Worm (Caenorhabditis elegans) whole organism, L2 larva: ENCODE measurements around the gene F35F10.14.

Experiments
- C34F6.9 ChIP-seq: fragments of 150-350 bp; optimal IDR thresholded peaks from 2 replicates; lab custom pipeline; 2014; ENCODE audit warnings: missing biosample characterization, missing genetic modification characterization
- Y55F3AM.14 ChIP-seq: fragments of 200-800 bp; sonication (Bioruptor generic); optimal IDR thresholded peaks from 2 replicates; lab custom pipeline; 2018; ENCODE audit warnings: mild to moderate bottlenecking, missing genetic modification characterization, missing compliant biosample characterization
- aly-2 ChIP-seq: fragments of 150-350 bp; optimal IDR thresholded peaks from 2 replicates; lab custom pipeline; 2014; ENCODE audit warnings: missing biosample characterization, missing genetic modification characterization
- ama-1 ChIP-seq: fragments of 150-350 bp; optimal IDR thresholded peaks from 2 replicates; lab custom pipeline; 2018; ENCODE audit warnings: inconsistent platforms
- blmp-1 ChIP-seq: sonication (generic microtip); optimal IDR thresholded peaks from 2 replicates; lab custom pipeline; 2017; ENCODE audit warnings: missing genetic modification characterization, mild to moderate bottlenecking, missing compliant biosample characterization, antibody characterized with exemption, moderate library complexity; ENCODE audit not compliant: insufficient read depth
- ceh-16 ChIP-seq: fragments of 150-350 bp; optimal IDR thresholded peaks from 2 replicates; lab custom pipeline; 2014; ENCODE audit warnings: missing biosample characterization, missing genetic modification characterization
- ceh-82 ChIP-seq: fragments of 150-350 bp; optimal IDR thresholded peaks from 2 replicates; lab custom pipeline; 2014; ENCODE audit warnings: missing biosample characterization, missing genetic modification characterization
- crh-2 ChIP-seq: sonication (generic microtip); optimal IDR thresholded peaks from 2 replicates; lab custom pipeline; 2017; ENCODE audit warnings: missing biosample characterization, missing genetic modification characterization
- egl-27 ChIP-seq: sonication (generic microtip); optimal IDR thresholded peaks from 3 replicates; lab custom pipeline; 2017; ENCODE audit warnings: missing biosample characterization, missing genetic modification reagents, missing genetic modification characterization
- elt-3 ChIP-seq: sonication (generic microtip); optimal IDR thresholded peaks from 2 replicates; lab custom pipeline; 2017; ENCODE audit warnings: missing biosample characterization, missing genetic modification characterization
- gmeb-1 ChIP-seq: fragments of 150-350 bp; optimal IDR thresholded peaks from 2 replicates; lab custom pipeline; 2014; ENCODE audit warnings: missing biosample characterization, missing genetic modification characterization
- lin-39 ChIP-seq: fragments of 150-350 bp; optimal IDR thresholded peaks from 2 replicates; lab custom pipeline; 2014; ENCODE audit warnings: missing biosample characterization, missing genetic modification reagents, missing genetic modification characterization
- mdl-1 ChIP-seq, 2 experiments: fragments of 150-350 bp in 1 of 2; sonication (generic microtip) in 1 of 2; optimal IDR thresholded peaks; 2 replicates each; lab custom pipeline; 2017; ENCODE audit warnings: missing biosample characterization in 2 of 2, missing genetic modification characterization in 2 of 2
- nhr-12 ChIP-seq: fragments of 150-350 bp; optimal IDR thresholded peaks from 2 replicates; lab custom pipeline; 2014; ENCODE audit warnings: missing biosample characterization, missing genetic modification characterization
- nhr-129 ChIP-seq: fragments of 150-350 bp; optimal IDR thresholded peaks from 2 replicates; lab custom pipeline; 2014; ENCODE audit warnings: missing biosample characterization, missing genetic modification characterization
- nhr-23 ChIP-seq: fragments of 150-350 bp; optimal IDR thresholded peaks from 2 replicates; lab custom pipeline; 2014; ENCODE audit warnings: missing biosample characterization, missing genetic modification reagents, missing genetic modification characterization
- nhr-237 ChIP-seq: fragments of 150-350 bp; optimal IDR thresholded peaks from 2 replicates; lab custom pipeline; 2014; ENCODE audit warnings: missing biosample characterization, missing genetic modification characterization
- nhr-25 ChIP-seq: fragments of 150-350 bp; sonication (generic microtip); optimal IDR thresholded peaks from 3 replicates; lab custom pipeline; 2014; ENCODE audit warnings: missing biosample characterization, missing genetic modification characterization
- nhr-77 ChIP-seq: fragments of 150-350 bp; optimal IDR thresholded peaks from 2 replicates; lab custom pipeline; 2014; ENCODE audit warnings: missing biosample characterization, missing genetic modification characterization
- sem-4 ChIP-seq: fragments of 150-350 bp; optimal IDR thresholded peaks from 2 replicates; lab custom pipeline; 2014; ENCODE audit warnings: missing biosample characterization, missing genetic modification reagents, missing genetic modification characterization
- skn-1 ChIP-seq: sonication (generic microtip); optimal IDR thresholded peaks from 2 replicates; lab custom pipeline; 2017; ENCODE audit warnings: missing biosample characterization, missing genetic modification characterization
- sma-3 ChIP-seq: sonication (generic microtip); optimal IDR thresholded peaks from 2 replicates; lab custom pipeline; 2016; ENCODE audit warnings: missing genetic modification reagents, missing genetic modification characterization, missing compliant biosample characterization
- sma-9 ChIP-seq, 2 experiments: fragments of 150-350 bp in 1 of 2; sonication (generic microtip) in 1 of 2; optimal IDR thresholded peaks; 2 replicates each; lab custom pipeline; 2014 to 2016; ENCODE audit warnings: missing genetic modification characterization in 2 of 2, mild to moderate bottlenecking in 1 of 2, missing biosample characterization in 1 of 2, missing compliant biosample characterization in 1 of 2, missing genetic modification reagents in 1 of 2, moderate library complexity in 1 of 2
- unc-39 ChIP-seq: fragments of 150-350 bp; optimal IDR thresholded peaks from 2 replicates; lab custom pipeline; 2014; ENCODE audit warnings: missing biosample characterization, missing genetic modification characterization
- unc-55 ChIP-seq: fragments of 150-350 bp; sonication (generic microtip); optimal IDR thresholded peaks from 3 replicates; lab custom pipeline; 2014; ENCODE audit warnings: missing biosample characterization, missing genetic modification reagents, missing genetic modification characterization
- unc-62 ChIP-seq: fragments of 150-350 bp; optimal IDR thresholded peaks from 2 replicates; lab custom pipeline; 2014; ENCODE audit warnings: missing biosample characterization, missing genetic modification reagents, missing genetic modification characterization
- zag-1 ChIP-seq: fragments of 150-350 bp; optimal IDR thresholded peaks from 2 replicates; lab custom pipeline; 2014; ENCODE audit warnings: missing biosample characterization, missing genetic modification characterization
- ztf-1 ChIP-seq: fragments of 200-800 bp; sonication (Bioruptor generic); conservative IDR thresholded peaks from 2 replicates; pipeline ENCODE4 v1.3.6; 2022; ENCODE audit warnings: missing genetic modification characterization, missing compliant biosample characterization
- ztf-11 ChIP-seq: sonication (generic microtip); optimal IDR thresholded peaks from 2 replicates; lab custom pipeline; 2017; ENCODE audit warnings: missing biosample characterization, missing genetic modification characterization

Gene F35F10.14

DNA sequence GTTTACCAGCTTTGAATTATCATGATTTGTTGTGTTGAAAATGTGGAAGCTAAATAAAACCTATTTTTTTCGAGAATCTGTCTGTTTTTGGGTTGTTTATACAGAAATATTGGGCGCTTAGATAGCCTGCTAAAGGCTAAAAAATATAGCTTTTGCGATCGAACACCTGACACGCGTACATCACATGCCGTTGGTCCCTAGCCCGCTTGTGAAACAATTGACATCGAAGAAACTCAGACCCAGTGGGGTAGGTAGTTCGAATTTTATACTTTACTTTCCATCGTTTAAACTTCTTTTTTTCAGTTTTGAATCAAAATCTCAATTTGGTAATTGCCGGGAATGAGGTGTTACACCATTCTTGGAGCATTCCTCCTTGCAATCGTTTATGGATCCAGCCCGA, 19.1 kb upstream of the F35F10.14 start, which contains the start of gene C17B7.4:
C17B7.4 (plus strand) TSS at position 301 of the 400 bp plus-strand sequence.
- no peak for TF ChIP-seq ceh-16
- no peak for TF ChIP-seq nhr-237 (tag; lab: Kevin White, UChicago)
- no peak for TF ChIP-seq C34F6.9
- TF ChIP-seq mdl-1 (tag; optimal IDR thresholded peaks at IDR 0.05; lab: Kevin White, UChicago): no peak
- TF ChIP-seq crh-2 (tag; lab: Kevin White, UChicago): no peak
- TF ChIP-seq skn-1 (tag; lab: Kevin White, UChicago): no peak
- TF ChIP-seq ceh-82 (tag; lab: Kevin White, UChicago): no peak
- TF ChIP-seq ama-1 (lab: Kevin White, UChicago): no peak
- no peak for TF ChIP-seq Y55F3AM.14
- TF ChIP-seq sem-4: no peak
- TF ChIP-seq nhr-12 (tag; lab: Kevin White, UChicago): no peak
- TF ChIP-seq zag-1: no peak
- no peak for TF ChIP-seq egl-27 (tag; lab: Kevin White, UChicago)

DNA sequence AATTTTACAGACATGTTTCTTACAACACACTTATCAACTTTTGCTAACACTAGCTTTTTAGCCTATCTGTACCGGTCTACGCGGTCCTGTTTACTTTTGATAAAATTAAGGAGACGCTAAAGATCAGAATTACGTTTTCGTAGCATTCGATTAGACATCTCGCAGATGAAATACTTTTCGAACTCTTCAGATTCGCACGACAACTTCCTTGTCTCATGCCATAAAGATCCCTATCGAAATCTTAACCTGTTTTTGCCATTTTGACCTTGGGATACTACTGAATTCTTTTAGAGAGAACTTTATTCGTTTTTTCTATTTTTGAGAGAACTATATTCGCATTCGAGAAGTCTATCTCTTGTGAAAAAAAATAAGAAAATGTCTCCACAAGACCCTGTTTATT, 13.4 kb upstream of the F35F10.14 start, which contains the start of gene C17B7.5:
C17B7.5 (plus strand) TSS at position 301 of the 400 bp plus-strand sequence.
- no peak for TF ChIP-seq unc-62 (GFP tag; lab: Kevin White, UChicago)

DNA sequence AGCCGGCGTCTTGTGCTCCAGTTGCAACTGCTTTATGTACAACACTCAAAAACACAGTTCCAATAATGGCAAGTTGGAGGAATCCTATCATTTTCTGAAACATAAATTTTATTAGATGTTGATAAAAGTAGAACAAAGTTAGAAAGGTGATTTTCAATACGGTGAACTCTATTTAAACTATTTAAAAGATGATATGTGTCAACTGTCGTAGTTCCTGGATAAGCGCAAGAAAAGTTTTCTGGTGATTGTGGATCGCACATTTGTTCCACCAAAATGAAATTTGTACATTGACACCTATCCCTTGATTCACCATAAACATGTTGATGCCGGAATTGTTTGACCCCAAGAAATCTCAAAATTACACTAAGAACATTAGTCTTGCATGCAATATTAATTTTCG, 12.1 kb upstream of the F35F10.14 start, which contains the start of gene C17B7.9:
C17B7.9 (minus strand) TSS at position 101 of the 400 bp plus-strand sequence.
- TF ChIP-seq nhr-23 (tag; lab: Kevin White, UChicago) (no peak), unc-39 (no peak), gmeb-1 (tag; lab: Kevin White, UChicago) (no peak), nhr-129 (tag; lab: Kevin White, UChicago) (no peak)

DNA sequence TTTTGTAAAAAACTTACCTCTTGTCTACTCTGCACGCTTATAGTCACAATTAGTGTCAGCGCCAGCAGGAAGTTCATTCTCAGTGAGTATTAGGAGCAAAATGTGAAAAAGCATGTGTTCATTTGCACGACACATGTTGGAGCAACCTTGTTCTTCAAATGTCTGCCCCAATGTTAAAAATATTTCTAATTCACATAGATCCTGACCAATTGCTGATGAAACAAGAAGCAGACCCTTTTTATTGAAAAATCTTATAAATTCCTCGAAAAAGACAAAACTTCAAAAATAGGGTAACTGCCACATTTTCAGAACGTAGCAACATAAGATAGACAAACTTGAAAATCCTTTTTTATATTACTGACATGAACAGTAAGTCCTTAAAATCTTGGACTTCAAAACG, 4.3 kb upstream of the F35F10.14 start, which contains the start of gene C17B7.8:
C17B7.8 (minus strand) TSS at position 101 of the 400 bp plus-strand sequence.
- TF ChIP-seq nhr-12 (tag; lab: Kevin White, UChicago) (no peak), sma-3 (no peak), elt-3 (tag; lab: Kevin White, UChicago) (no peak), blmp-1 (tag; lab: Kevin White, UChicago) (no peak), nhr-237 (tag; lab: Kevin White, UChicago) (no peak)
- TF ChIP-seq, all 48 proteins: peak for 0

DNA sequence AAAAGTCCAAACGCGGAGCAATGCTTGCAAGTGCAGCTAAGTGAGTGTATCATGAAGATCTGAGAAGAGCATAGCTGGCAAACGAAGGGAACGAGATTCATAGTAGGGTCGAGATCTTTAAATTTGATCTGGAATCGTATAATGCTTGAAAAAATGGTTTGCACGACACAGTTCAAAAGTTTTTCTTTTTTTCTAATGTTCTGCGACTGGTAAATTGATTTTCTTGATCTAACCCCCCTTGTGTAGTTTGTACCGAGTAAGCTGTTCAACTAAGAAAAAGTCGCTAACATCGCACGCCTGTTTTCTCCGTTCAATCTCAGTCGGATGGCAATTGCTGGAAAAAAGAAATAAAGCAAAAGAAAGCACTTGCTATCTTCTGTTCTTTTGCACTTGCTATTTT, 527 bp upstream of the F35F10.14 start, which contains the start of gene C17B7.14:
C17B7.14 (minus strand) TSS at position 101 of the 400 bp plus-strand sequence.
- TF ChIP-seq nhr-237 (tag; lab: Kevin White, UChicago) (no peak), ztf-11 (no peak), unc-55 (GFP tag; lab: Kevin White, UChicago) (no peak), aly-2 (tag; lab: Kevin White, UChicago) (no peak)

DNA sequence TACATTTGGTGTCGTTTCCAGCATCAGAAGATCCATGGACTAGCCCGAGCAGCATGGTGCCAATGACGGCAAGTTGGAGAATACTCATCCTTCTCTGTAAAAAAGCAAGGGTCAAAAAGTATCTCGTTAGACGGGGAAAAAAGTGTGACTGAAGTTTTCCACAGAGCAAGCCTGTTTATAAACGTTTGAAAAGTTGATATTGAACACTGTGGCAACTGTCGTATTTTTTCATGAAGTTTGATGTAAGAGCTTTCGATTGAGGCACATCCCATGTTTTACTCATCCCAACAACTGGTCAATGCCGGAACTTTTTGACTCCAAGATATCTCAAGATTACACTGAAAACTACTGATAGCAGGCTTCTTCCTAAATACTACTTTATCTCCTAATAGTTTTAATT, 930 bp downstream of the F35F10.14 start, which contains the start of gene F35F10.13:
F35F10.13 (minus strand) TSS at position 101 of the 400 bp plus-strand sequence.
- TF ChIP-seq ztf-11 (no peak), ztf-1 (GFP tag; lab: Robert Waterston, UW) (no peak), Y55F3AM.14 (no peak), ceh-82 (tag; lab: Kevin White, UChicago) (no peak), nhr-23 (tag; lab: Kevin White, UChicago) (no peak)

DNA sequence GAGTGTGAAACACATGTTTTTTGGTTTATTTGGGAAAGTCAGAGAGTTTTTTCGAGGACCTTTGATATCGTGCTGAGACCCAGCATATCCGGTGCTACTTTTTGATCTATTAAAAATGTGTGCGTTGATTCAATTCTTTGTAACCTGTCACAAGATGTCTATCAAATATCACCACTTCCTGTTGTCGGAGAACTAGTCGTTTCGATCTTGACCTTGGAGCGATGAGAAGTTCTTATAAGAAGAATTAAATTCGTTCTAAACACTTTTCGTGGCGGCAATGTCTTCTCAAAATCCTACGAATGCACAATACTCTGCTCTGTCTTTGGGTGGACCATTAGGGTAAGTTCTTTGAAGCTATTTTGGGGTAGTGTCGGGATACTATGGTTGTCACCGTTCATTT, 3.8 kb downstream of the F35F10.14 start, which contains the start of gene F35F10.1:
F35F10.1 (plus strand) TSS at position 200 of the 400 bp plus-strand sequence.
- no peak for TF ChIP-seq sem-4
- TF ChIP-seq nhr-77 (tag; lab: Kevin White, UChicago): no peak
- peak; percentile 70 for TF ChIP-seq sma-9 (GFP tag; optimal IDR thresholded peaks at IDR 0.05; lab: Kevin White, UChicago)
- TF ChIP-seq sma-9 (tag; optimal IDR thresholded peaks at IDR 0.05; lab: Kevin White, UChicago): no peak
- TF ChIP-seq lin-39 (tag; lab: Kevin White, UChicago): no peak
- no peak for TF ChIP-seq unc-62 (GFP tag; lab: Kevin White, UChicago)
- TF ChIP-seq nhr-237 (tag; lab: Kevin White, UChicago): no peak
- TF ChIP-seq sma-3: no peak
- no peak for TF ChIP-seq nhr-25 (tag; lab: Kevin White, UChicago)
